Fruit fly (Drosophila melanogaster) whole organism, embryonic: ENCODE results near the gene CG32267.

Experiments used
- B-H1 ChIP-seq: fragments of 200-800 bp; sonication (Bioruptor generic); IDR thresholded peaks from 3 replicates; pipeline ENCODE4 v1.3.6; 2022; ENCODE audit warnings: missing biosample characterization, missing genetic modification characterization
- Blimp-1 ChIP-seq: fragments of 200-800 bp; sonication (Bioruptor generic); optimal IDR thresholded peaks from 3 replicates; lab custom pipeline; 2018; ENCODE audit warnings: missing biosample characterization, missing genetic modification characterization, mild to moderate bottlenecking, moderate library complexity, missing genetic modification reagents
- CG10321 ChIP-seq: fragments of 200-800 bp; sonication (Bioruptor generic); IDR thresholded peaks from 2 replicates; pipeline ENCODE4 v1.3.6; 2022; ENCODE audit warnings: missing biosample characterization, missing genetic modification characterization
- CG11085 ChIP-seq: fragments of 200-800 bp; sonication (Bioruptor generic); IDR thresholded peaks from 2 replicates; pipeline ENCODE4 v1.3.6; 2022; ENCODE audit warnings: missing biosample characterization, missing genetic modification characterization
- CG11247 ChIP-seq: fragments of 200-800 bp; sonication (Bioruptor generic); IDR thresholded peaks from 2 replicates; pipeline ENCODE4 v1.3.6; 2022; ENCODE audit warnings: missing biosample characterization, missing genetic modification characterization
- CG12659 ChIP-seq: fragments of 200-800 bp; sonication (Bioruptor generic); optimal IDR thresholded peaks from 3 replicates; lab custom pipeline; 2017; ENCODE audit warnings: mild to moderate bottlenecking, missing biosample characterization, missing genetic modification reagents, missing genetic modification characterization
- CG12744 ChIP-seq: fragments of 200-800 bp; sonication (Bioruptor generic); optimal IDR thresholded peaks from 2 replicates; lab custom pipeline; 2016; ENCODE audit warnings: missing biosample characterization, missing genetic modification characterization
- CG14441 ChIP-seq: fragments of 200-800 bp; sonication (Bioruptor generic); IDR thresholded peaks from 2 replicates; pipeline ENCODE4 v1.3.6; 2022; ENCODE audit warnings: missing biosample characterization, missing genetic modification characterization
- CG1603 ChIP-seq: fragments of 200-800 bp; sonication (Bioruptor generic); optimal IDR thresholded peaks from 2 replicates; lab custom pipeline; 2019; ENCODE audit warnings: missing biosample characterization, mild to moderate bottlenecking, missing genetic modification characterization, moderate library complexity
- CG17359 ChIP-seq: fragments of 200-800 bp; sonication (Bioruptor generic); optimal IDR thresholded peaks from 3 replicates; lab custom pipeline; 2018; ENCODE audit warnings: missing biosample characterization, mild to moderate bottlenecking, missing genetic modification characterization, moderate library complexity
- CG1792 ChIP-seq: fragments of 200-800 bp; sonication (Bioruptor generic); optimal IDR thresholded peaks from 2 replicates; lab custom pipeline; 2016; ENCODE audit warnings: missing biosample characterization, missing genetic modification characterization
- CG18764 ChIP-seq: fragments of 200-800 bp; sonication (Bioruptor generic); optimal IDR thresholded peaks from 3 replicates; lab custom pipeline; 2016; ENCODE audit warnings: missing biosample characterization, missing genetic modification characterization
- CG2116 ChIP-seq: fragments of 200-800 bp; sonication (Bioruptor generic); optimal IDR thresholded peaks from 3 replicates; lab custom pipeline; 2018; ENCODE audit warnings: missing biosample characterization, mild to moderate bottlenecking, missing genetic modification characterization
- CG4404 ChIP-seq: fragments of 200-800 bp; sonication (Bioruptor generic); IDR thresholded peaks from 2 replicates; pipeline ENCODE4 v1.3.6; 2022; ENCODE audit warnings: missing biosample characterization, missing genetic modification characterization
- CG7357 ChIP-seq: fragments of 200-800 bp; sonication (Bioruptor generic); IDR thresholded peaks from 3 replicates; pipeline ENCODE4 v1.3.6; 2022; ENCODE audit warnings: missing biosample characterization, missing genetic modification characterization
- CrebB ChIP-seq: fragments of 200-800 bp; sonication (Bioruptor generic); optimal IDR thresholded peaks from 3 replicates; lab custom pipeline; 2018; ENCODE audit warnings: missing biosample characterization, mild to moderate bottlenecking, missing genetic modification characterization
- Dad ChIP-seq: fragments of 200-800 bp; sonication (Bioruptor generic); optimal IDR thresholded peaks from 3 replicates; lab custom pipeline; 2016; ENCODE audit warnings: missing biosample characterization, missing genetic modification characterization
- Deaf1 ChIP-seq: fragments of 200-800 bp; optimal IDR thresholded peaks from 3 replicates; lab custom pipeline; 2019; ENCODE audit warnings: missing biosample characterization, mild to moderate bottlenecking, missing genetic modification characterization, moderate library complexity
- Dll ChIP-seq: fragments of 200-800 bp; sonication (Bioruptor generic); IDR thresholded peaks from 4 replicates; pipeline ENCODE4 v1.3.6; 2022; ENCODE audit warnings: missing biosample characterization, missing genetic modification characterization; ENCODE audit not compliant: partially characterized antibody
- Doc2 ChIP-seq: fragments of 200-800 bp; sonication (Bioruptor generic); IDR thresholded peaks from 2 replicates; pipeline ENCODE4 v1.3.6; 2022; ENCODE audit warnings: missing biosample characterization, missing genetic modification characterization
- Drgx ChIP-seq: fragments of 200-800 bp; sonication (Bioruptor generic); IDR thresholded peaks from 2 replicates; pipeline ENCODE4 v1.3.6; 2022; ENCODE audit warnings: missing biosample characterization, missing genetic modification characterization
- HLHmδ ChIP-seq: fragments of 200-800 bp; sonication (Bioruptor generic); optimal IDR thresholded peaks from 2 replicates; lab custom pipeline; 2018; ENCODE audit warnings: missing biosample characterization, mild to moderate bottlenecking, missing genetic modification characterization, moderate library complexity
- HmgZ ChIP-seq: fragments of 200-800 bp; sonication (Bioruptor generic); optimal IDR thresholded peaks from 2 replicates; lab custom pipeline; 2018; ENCODE audit warnings: missing biosample characterization, mild to moderate bottlenecking, missing genetic modification characterization
- Hr39 ChIP-seq: fragments of >200 bp; optimal IDR thresholded peaks from 2 replicates; lab custom pipeline; 2017
- Nf-YB ChIP-seq: fragments of 200-800 bp; sonication (Bioruptor generic); optimal IDR thresholded peaks from 3 replicates; lab custom pipeline; 2019; ENCODE audit warnings: missing biosample characterization, mild to moderate bottlenecking, missing genetic modification characterization, moderate library complexity
- PHDP ChIP-seq: fragments of 200-800 bp; sonication (Bioruptor generic); optimal IDR thresholded peaks from 3 replicates; lab custom pipeline; 2018; ENCODE audit warnings: missing biosample characterization, mild to moderate bottlenecking, missing genetic modification characterization, moderate library complexity
- Taf1 ChIP-seq: fragments of 200-800 bp; sonication (Bioruptor generic); IDR thresholded peaks from 2 replicates; pipeline ENCODE4 v1.3.6; 2022; ENCODE audit warnings: missing biosample characterization, missing genetic modification characterization
- Trl ChIP-seq, 3 experiments: fragments of >200 bp in 2 of 3; fragments of 200-800 bp in 1 of 3; sonication (Bioruptor generic) in 1 of 3; optimal IDR thresholded peaks; 2 replicates in 1 of 3; 3 replicates in 2 of 3; lab custom pipeline; 2016 to 2017; ENCODE audit warnings: missing biosample characterization in 1 of 3, missing genetic modification characterization in 1 of 3
- Usf ChIP-seq: fragments of 200-800 bp; sonication (Bioruptor generic); optimal IDR thresholded peaks from 2 replicates; lab custom pipeline; 2017; ENCODE audit warnings: missing genotype, missing biosample characterization, missing genetic modification characterization
- Xbp1 ChIP-seq: fragments of 200-800 bp; sonication (Bioruptor generic); optimal IDR thresholded peaks from 3 replicates; lab custom pipeline; 2016; ENCODE audit warnings: missing biosample characterization, mild to moderate bottlenecking, missing genetic modification characterization
- btn ChIP-seq: fragments of 200-800 bp; sonication (Bioruptor generic); optimal IDR thresholded peaks from 2 replicates; lab custom pipeline; 2016; ENCODE audit warnings: missing biosample characterization, missing genetic modification characterization
- corto ChIP-seq: fragments of 200-800 bp; sonication (Bioruptor generic); optimal IDR thresholded peaks from 2 replicates; lab custom pipeline; 2016; ENCODE audit warnings: missing biosample characterization, mild to moderate bottlenecking, missing genetic modification characterization, moderate library complexity
- dan ChIP-seq: fragments of 200-800 bp; sonication (Bioruptor generic); IDR thresholded peaks from 2 replicates; pipeline ENCODE4 v1.3.6; 2022; ENCODE audit warnings: missing biosample characterization, missing genetic modification characterization
- dimm ChIP-seq: fragments of 200-800 bp; sonication (Bioruptor generic); IDR thresholded peaks from 2 replicates; pipeline ENCODE4 v1.3.6; 2022; ENCODE audit warnings: missing biosample characterization, missing genetic modification characterization
- dmrt11E ChIP-seq: fragments of 200-800 bp; sonication (Bioruptor generic); optimal IDR thresholded peaks from 3 replicates; lab custom pipeline; 2018; ENCODE audit warnings: missing biosample characterization, mild to moderate bottlenecking, missing genetic modification characterization, moderate library complexity
- emc ChIP-seq: fragments of 200-800 bp; sonication (Bioruptor generic); optimal IDR thresholded peaks from 2 replicates; lab custom pipeline; 2016; ENCODE audit warnings: missing biosample characterization, missing genetic modification characterization
- fu2 ChIP-seq: fragments of 200-800 bp; sonication (Bioruptor generic); optimal IDR thresholded peaks from 2 replicates; lab custom pipeline; 2016; ENCODE audit warnings: missing biosample characterization, missing genetic modification characterization
- gcm2 ChIP-seq: fragments of 200-800 bp; sonication (Bioruptor generic); optimal IDR thresholded peaks from 2 replicates; lab custom pipeline; 2016; ENCODE audit warnings: missing biosample characterization, missing genetic modification characterization
- ham ChIP-seq: fragments of 200-800 bp; sonication (Bioruptor generic); IDR thresholded peaks from 2 replicates; pipeline ENCODE4 v1.3.6; 2022; ENCODE audit warnings: missing biosample characterization, missing genetic modification characterization
- hb ChIP-seq: fragments of 200-800 bp; sonication (Bioruptor generic); IDR thresholded peaks from 3 replicates; pipeline ENCODE4 v1.3.6; 2022; ENCODE audit warnings: missing biosample characterization, missing genetic modification characterization; ENCODE audit not compliant: partially characterized antibody
- hbn ChIP-seq: fragments of 200-800 bp; sonication (Bioruptor generic); IDR thresholded peaks from 2 replicates; pipeline ENCODE4 v1.3.6; 2022; ENCODE audit warnings: missing biosample characterization, missing genetic modification characterization; ENCODE audit not compliant: partially characterized antibody
- kay ChIP-seq: fragments of 200-800 bp; sonication (Bioruptor generic); optimal IDR thresholded peaks from 2 replicates; lab custom pipeline; 2016; ENCODE audit warnings: missing biosample characterization, missing genetic modification characterization
- lab ChIP-seq: fragments of 200-800 bp; sonication (Bioruptor generic); optimal IDR thresholded peaks from 3 replicates; lab custom pipeline; 2017; ENCODE audit warnings: missing biosample characterization, missing genetic modification characterization, mild to moderate bottlenecking, moderate library complexity, missing genetic modification reagents
- nau ChIP-seq: fragments of 200-800 bp; sonication (Bioruptor generic); optimal IDR thresholded peaks from 3 replicates; lab custom pipeline; 2017; ENCODE audit warnings: missing biosample characterization, mild to moderate bottlenecking, missing genetic modification characterization, missing genetic modification reagents
- pita ChIP-seq: fragments of 200-800 bp; sonication (Bioruptor generic); optimal IDR thresholded peaks from 2 replicates; lab custom pipeline; 2017; ENCODE audit warnings: missing biosample characterization, mild to moderate bottlenecking, missing genetic modification characterization
- ranshi ChIP-seq: fragments of 200-800 bp; sonication (Bioruptor generic); IDR thresholded peaks from 2 replicates; pipeline ENCODE4 v1.3.6; 2022; ENCODE audit warnings: missing biosample characterization, missing genetic modification characterization
- run ChIP-seq: fragments of 200-800 bp; sonication (Bioruptor generic); optimal IDR thresholded peaks from 3 replicates; lab custom pipeline; 2018; ENCODE audit warnings: missing biosample characterization, mild to moderate bottlenecking, missing genetic modification characterization
- scrt ChIP-seq: fragments of 200-800 bp; sonication (Bioruptor generic); optimal IDR thresholded peaks from 2 replicates; lab custom pipeline; 2018; ENCODE audit warnings: missing biosample characterization, mild to moderate bottlenecking, missing genetic modification characterization, moderate library complexity
- seq ChIP-seq: fragments of 200-800 bp; sonication (Bioruptor generic); IDR thresholded peaks from 2 replicates; pipeline ENCODE4 v1.3.6; 2022; ENCODE audit warnings: missing biosample characterization, missing genetic modification characterization
- trem ChIP-seq: fragments of 200-800 bp; optimal IDR thresholded peaks from 3 replicates; lab custom pipeline; 2019; ENCODE audit warnings: missing biosample characterization, mild to moderate bottlenecking, missing genetic modification characterization, moderate library complexity
- unc-4 ChIP-seq: fragments of 200-800 bp; sonication (Bioruptor generic); IDR thresholded peaks from 2 replicates; pipeline ENCODE4 v1.3.6; 2022; ENCODE audit warnings: missing biosample characterization, missing genetic modification characterization; ENCODE audit not compliant: partially characterized antibody

CG32267 gene

DNA sequence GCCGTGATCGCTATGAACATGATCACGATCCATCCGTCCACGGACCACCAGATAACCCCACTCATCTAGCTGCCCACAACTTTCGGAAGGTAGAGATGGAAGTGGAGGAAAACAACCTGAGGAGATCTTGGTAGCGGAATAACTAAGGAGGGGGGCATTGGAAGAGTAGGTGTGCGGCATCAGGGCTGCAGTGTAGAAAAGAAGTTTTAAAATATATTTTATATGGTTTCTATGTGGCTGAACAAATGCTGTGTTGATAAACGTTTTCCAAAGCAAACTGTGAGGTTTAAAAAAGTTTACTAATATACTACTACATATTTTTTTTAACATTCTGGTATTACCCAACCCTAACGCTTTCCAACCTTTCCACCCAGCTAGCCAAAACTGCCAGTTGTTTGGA lies 37.0 kb downstream of the CG32267 start (continued):
- TF ChIP-seq corto (no peak), run (tag; lab: Kevin White, UChicago) (no peak), Blimp-1 (GFP tag; lab: Kevin White, UChicago) (peak; percentile 61), CG1603 (tag; lab: Kevin White, UChicago) (peak; percentile 17), PHDP (tag; lab: Kevin White, UChicago) (peak; percentile 49), gcm2 (no peak), emc (GFP tag; lab: Kevin White, UChicago) (no peak), Dad (GFP tag; lab: Kevin White, UChicago) (no peak), dmrt11E (peak; percentile 4), fu2 (GFP tag; lab: Kevin White, UChicago) (no peak), CG10321 (GFP tag; lab: Robert Waterston, UW) (no peak), dan (GFP tag; lab: Robert Waterston, UW) (no peak), CG12659 (GFP tag; lab: Kevin White, UChicago) (peak; percentile 2), CG1792 (GFP tag; lab: Kevin White, UChicago) (no peak), Taf1 (GFP tag; lab: Robert Waterston, UW) (0 out of 2 replicates have a peak, but pooled peaks have one; percentile 39), CG17359 (tag; lab: Kevin White, UChicago) (peak; percentile 38), CG7357 (no peak), Doc2 (no peak), trem (tag; lab: Kevin White, UChicago) (peak; percentile 7), HmgZ (tag; lab: Kevin White, UChicago) (no peak), Usf (GFP tag; lab: Kevin White, UChicago) (no peak), dimm (GFP tag; lab: Robert Waterston, UW) (no peak), ranshi (GFP tag; lab: Robert Waterston, UW) (peak; percentile 25; the same call in 1 of the 2 replicates), HLHmδ (GFP tag; lab: Kevin White, UChicago) (no peak), CG18764 (GFP tag; lab: Kevin White, UChicago) (no peak), B-H1 (GFP tag; lab: Robert Waterston, UW) (no peak), pita (GFP tag; lab: Kevin White, UChicago) (no peak), Drgx (GFP tag; lab: Robert Waterston, UW) (peak; percentile 46; the same call in 1 of the 2 replicates), CG11085 (GFP tag; lab: Robert Waterston, UW) (no peak), hb (no peak), kay (GFP tag; lab: Kevin White, UChicago) (no peak), Hr39 (no peak), lab (GFP tag; lab: Kevin White, UChicago) (peak; percentile 32), seq (GFP tag; lab: Robert Waterston, UW) (no peak), CG2116 (no peak), CG11247 (GFP tag; lab: Robert Waterston, UW) (peak; percentile 50; the same call in 1 of the 2 replicates), Xbp1 (GFP tag; lab: Kevin White, UChicago) (no peak), CG12744 (GFP tag; lab: Kevin White, UChicago) (no peak), Dll (no peak), unc-4 (no peak), nau (GFP tag; lab: Kevin White, UChicago) (peak; percentile 14), Nf-YB (GFP tag; lab: Kevin White, UChicago) (no peak), scrt (GFP tag; lab: Kevin White, UChicago) (no peak), btn (GFP tag; lab: Kevin White, UChicago) (no peak), hbn (no peak), CrebB (tag; lab: Kevin White, UChicago) (no peak), CG4404 (GFP tag; lab: Robert Waterston, UW) (no peak), ham (GFP tag; lab: Robert Waterston, UW) (no peak), Trl (optimal IDR thresholded peaks at IDR 0.05; lab: Kevin White, UChicago) (no peak), Trl (GFP tag; optimal IDR thresholded peaks at IDR 0.05; lab: Kevin White, UChicago) (no peak), CG14441 (GFP tag; lab: Robert Waterston, UW) (no peak; the same call in 1 of the 2 replicates), Deaf1 (tag; lab: Kevin White, UChicago) (no peak)
